Fruit fly (Drosophila melanogaster): ENCODE results near the gene CG7201.

Gene CG7201

dm6 chr3L:8308891-8309352, 13.8 kb upstream of the CG7201 start, which contains the start of gene BI-1 (continued):
- no peak for TF ChIP-seq Dip2 (GFP tag; IDR thresholded peaks at IDR 0.05)
- TF ChIP-seq CG12071 (GFP tag; optimal IDR thresholded peaks at IDR 0.05) = no peak
- TF ChIP-seq lov (optimal IDR thresholded peaks at IDR 0.05) = no peak
- TF ChIP-seq lov (GFP tag; IDR thresholded peaks at IDR 0.05) = no peak
- TF ChIP-seq Hey (tag; optimal IDR thresholded peaks at IDR 0.05) = no peak
- TF ChIP-seq CG18599 (GFP tag; optimal IDR thresholded peaks at IDR 0.05) = peak; percentile 81
- no peak for TF ChIP-seq CG17912 (GFP tag; optimal IDR thresholded peaks at IDR 0.05)
- TF ChIP-seq CG7372 (GFP tag; IDR thresholded peaks at IDR 0.05) = no peak
- TF ChIP-seq dysf (GFP tag; IDR thresholded peaks at IDR 0.05) = peak; percentile 62; the same call in 2 of the 3 replicates
- 0 out of 2 replicates have a peak, but pooled peaks have one; percentile 3 for TF ChIP-seq Rx (GFP tag; IDR thresholded peaks at IDR 0.05)
- TF ChIP-seq CG4730 (GFP tag; IDR thresholded peaks at IDR 0.05) = no peak
- TF ChIP-seq CG17328 (GFP tag; IDR thresholded peaks at IDR 0.05) = peak; percentile 29; the same call in 1 of the 2 replicates
- peak; percentile 56 for TF ChIP-seq CG6765 (GFP tag; optimal IDR thresholded peaks at IDR 0.05)
- no peak for TF ChIP-seq Trl (optimal IDR thresholded peaks at IDR 0.05)
- TF ChIP-seq Trl (GFP tag; optimal IDR thresholded peaks at IDR 0.05) = peak; percentile 63
- TF ChIP-seq ERR (GFP tag; optimal IDR thresholded peaks at IDR 0.05) = no peak
- no peak for TF ChIP-seq Atf-2 (GFP tag; optimal IDR thresholded peaks at IDR 0.05)
- TF ChIP-seq CG17361 (GFP tag; IDR thresholded peaks at IDR 0.05) = peak; percentile 88
- no peak for TF ChIP-seq sens-2 (GFP tag; IDR thresholded peaks at IDR 0.05)
- no peak for TF ChIP-seq aop (GFP tag; IDR thresholded peaks at IDR 0.05)
- peak; percentile 83 for TF ChIP-seq Max (GFP tag; optimal IDR thresholded peaks at IDR 0.05)
- TF ChIP-seq CG10366 (GFP tag; IDR thresholded peaks at IDR 0.05) = 0 out of 2 replicates have a peak, but pooled peaks have one; percentile 7
- no peak for TF ChIP-seq TFAM (GFP tag; optimal IDR thresholded peaks at IDR 0.05)
- no peak for TF ChIP-seq dmrt99B (tag; optimal IDR thresholded peaks at IDR 0.05)
- no peak for TF ChIP-seq cas (GFP tag; IDR thresholded peaks at IDR 0.05)
- peak; percentile 2 for TF ChIP-seq CG10431 (GFP tag; optimal IDR thresholded peaks at IDR 0.05)
- peak; percentile 35 for TF ChIP-seq Chrac-16 (GFP tag; optimal IDR thresholded peaks at IDR 0.05)
- peak; percentile 88 for TF ChIP-seq CG30403 (GFP tag; optimal IDR thresholded peaks at IDR 0.05)
- no peak for TF ChIP-seq wdn (GFP tag; IDR thresholded peaks at IDR 0.05)
- peak; percentile 23 for TF ChIP-seq disco-r (GFP tag; optimal IDR thresholded peaks at IDR 0.05)
- peak; percentile 75 for TF ChIP-seq CG12104 (GFP tag; optimal IDR thresholded peaks at IDR 0.05)
- peak; percentile 57 for TF ChIP-seq az2 (GFP tag; optimal IDR thresholded peaks at IDR 0.05)
- peak; percentile 46 for TF ChIP-seq nom (GFP tag; optimal IDR thresholded peaks at IDR 0.05)
- TF ChIP-seq HLHmδ (GFP tag; optimal IDR thresholded peaks at IDR 0.05) = no peak
- 0 out of 2 replicates have a peak, but pooled peaks have one; percentile 16 for TF ChIP-seq hbn (GFP tag; IDR thresholded peaks at IDR 0.05; ENCODE audit: partially characterized antibody)
- TF ChIP-seq caup (GFP tag; optimal IDR thresholded peaks at IDR 0.05; ENCODE audit: severe bottlenecking) = peak; percentile 76
- TF ChIP-seq emc (GFP tag; optimal IDR thresholded peaks at IDR 0.05) = no peak
- TF ChIP-seq CG4820 (GFP tag; optimal IDR thresholded peaks at IDR 0.05) = peak; percentile 66
- TF ChIP-seq CG9932 (GFP tag; IDR thresholded peaks at IDR 0.05) = peak; percentile 82
- TF ChIP-seq CG10321 (GFP tag; IDR thresholded peaks at IDR 0.05) = no peak
- TF ChIP-seq D (optimal IDR thresholded peaks at IDR 0.05) = no peak
- peak; percentile 44 for TF ChIP-seq D (GFP tag; optimal IDR thresholded peaks at IDR 0.05)
- no peak for TF ChIP-seq Neu2 (GFP tag; optimal IDR thresholded peaks at IDR 0.05; ENCODE audit: borderline replicate concordance)
- peak; percentile 67 for TF ChIP-seq CG4328 (GFP tag; optimal IDR thresholded peaks at IDR 0.05)
- no peak for TF ChIP-seq Optix (GFP tag; IDR thresholded peaks at IDR 0.05)
- TF ChIP-seq Nf-YA (GFP tag; IDR thresholded peaks at IDR 0.05) = 0 out of 2 replicates have a peak, but pooled peaks have one; percentile 21
- TF ChIP-seq ci (GFP tag; IDR thresholded peaks at IDR 0.05) = 0 out of 3 replicates have a peak, but pooled peaks have one; percentile 17
- TF ChIP-seq CG13296 (GFP tag; optimal IDR thresholded peaks at IDR 0.05) = no peak
- TF ChIP-seq CG16815 (GFP tag; optimal IDR thresholded peaks at IDR 0.05) = peak; percentile 23
- peak; percentile 39 for TF ChIP-seq tup (GFP tag; optimal IDR thresholded peaks at IDR 0.05)
- TF ChIP-seq hkb (optimal IDR thresholded peaks at IDR 0.05) = peak; percentile 82
- TF ChIP-seq hkb (GFP tag; IDR thresholded peaks at IDR 0.05) = no peak

Measured in whole organism, embryonic.